Worm (Caenorhabditis elegans) whole organism, L2 larva: ENCODE results near the gene ZK669.3.

Source experiments
- ZK546.5 ChIP-seq: sonication (generic microtip); optimal IDR thresholded peaks from 2 replicates; lab custom pipeline; 2017; ENCODE audit warnings: missing biosample characterization, missing genetic modification characterization
- lin-13 ChIP-seq: fragments of 150-350 bp; optimal IDR thresholded peaks from 2 replicates; lab custom pipeline; 2014; ENCODE audit warnings: missing biosample characterization, missing genetic modification reagents, missing genetic modification characterization
- lin-39 ChIP-seq: fragments of 150-350 bp; optimal IDR thresholded peaks from 2 replicates; lab custom pipeline; 2014; ENCODE audit warnings: missing biosample characterization, missing genetic modification reagents, missing genetic modification characterization
- lsy-2 ChIP-seq, 2 experiments: fragments of 150-350 bp in 1 of 2; sonication (generic microtip) in 1 of 2; optimal IDR thresholded peaks; 2 replicates each; lab custom pipeline; 2014 to 2017; ENCODE audit warnings: missing biosample characterization in 2 of 2, missing genetic modification characterization in 2 of 2
- nhr-23 ChIP-seq: fragments of 150-350 bp; optimal IDR thresholded peaks from 2 replicates; lab custom pipeline; 2014; ENCODE audit warnings: missing biosample characterization, missing genetic modification reagents, missing genetic modification characterization
- skn-1 ChIP-seq: sonication (generic microtip); optimal IDR thresholded peaks from 2 replicates; lab custom pipeline; 2017; ENCODE audit warnings: missing biosample characterization, missing genetic modification characterization
- unc-62 ChIP-seq: fragments of 150-350 bp; optimal IDR thresholded peaks from 2 replicates; lab custom pipeline; 2014; ENCODE audit warnings: missing biosample characterization, missing genetic modification reagents, missing genetic modification characterization
- zag-1 ChIP-seq: fragments of 150-350 bp; optimal IDR thresholded peaks from 2 replicates; lab custom pipeline; 2014; ENCODE audit warnings: missing biosample characterization, missing genetic modification characterization

DNA sequence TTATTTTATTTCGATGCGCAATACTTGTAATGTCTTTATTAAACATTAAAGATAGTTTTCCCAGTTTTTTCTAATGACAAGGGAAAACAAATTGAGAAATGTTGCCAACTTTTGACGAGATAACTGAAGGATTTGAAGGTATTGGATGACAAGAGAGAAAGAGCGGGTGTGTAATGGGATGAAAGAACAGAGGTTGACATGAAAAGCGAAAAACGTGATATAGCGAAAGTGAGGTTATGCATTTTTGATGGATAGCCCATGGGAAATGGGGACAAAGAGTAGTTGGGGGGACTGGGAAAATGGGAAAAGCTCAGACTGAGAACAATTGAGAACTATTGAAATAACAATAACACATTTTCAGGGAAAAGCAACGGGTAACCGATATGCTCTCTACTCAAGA lies 45.8 kb upstream of the ZK669.3 start:
- TF ChIP-seq lin-39 (tag; lab: Kevin White, UChicago) (no peak), unc-62 (GFP tag; lab: Kevin White, UChicago) (no peak), lin-13 (GFP tag; lab: Kevin White, UChicago) (no peak), skn-1 (tag; lab: Kevin White, UChicago) (no peak), ZK546.5 (tag; lab: Kevin White, UChicago) (no peak), nhr-23 (tag; lab: Kevin White, UChicago) (no peak), lsy-2 (tag; optimal IDR thresholded peaks at IDR 0.05; lab: Kevin White, UChicago) (peak in 1 of 2 experiments; percentile 24), zag-1 (tag; lab: Kevin White, UChicago) (no peak)
